Worm (Caenorhabditis elegans): ENCODE measurements around the gene C08B11.9.

Gene C08B11.9

ce11 chrII:8047264-8047663 lies 9.3 kb upstream of the C08B11.9 start, which contains the start of gene apn-1:
TSS of gene apn-1 (plus strand) at chrII:8047564.
- TF ChIP-seq ceh-22 (tag; optimal IDR thresholded peaks at IDR 0.05) (no peak), ceh-45 (GFP tag; IDR thresholded peaks at IDR 0.05) (no peak), ceh-14 (tag; optimal IDR thresholded peaks at IDR 0.05) (no peak), dve-1 (tag; optimal IDR thresholded peaks at IDR 0.05) (no peak), che-1 (tag; optimal IDR thresholded peaks at IDR 0.05) (no peak), hlh-6 (tag; optimal IDR thresholded peaks at IDR 0.05) (no peak), hlh-15 (tag; optimal IDR thresholded peaks at IDR 0.05) (no peak), rnt-1 (tag; optimal IDR thresholded peaks at IDR 0.05) (no peak), elt-4 (tag; optimal IDR thresholded peaks at IDR 0.05) (no peak), pat-9 (tag; optimal IDR thresholded peaks at IDR 0.05) (no peak), ceh-34 (tag; optimal IDR thresholded peaks at IDR 0.05) (no peak), K02D7.2 (tag; optimal IDR thresholded peaks at IDR 0.05) (no peak), nfya-1 (tag; optimal IDR thresholded peaks at IDR 0.05) (no peak), ceh-30 (tag; optimal IDR thresholded peaks at IDR 0.05) (no peak), pha-2 (tag; optimal IDR thresholded peaks at IDR 0.05) (no peak), unc-42 (tag; optimal IDR thresholded peaks at IDR 0.05) (no peak), unc-86 (tag; optimal IDR thresholded peaks at IDR 0.05) (no peak), nhr-11 (tag; optimal IDR thresholded peaks at IDR 0.05) (no peak), gmeb-2 (tag; optimal IDR thresholded peaks at IDR 0.05) (no peak)

DNA sequence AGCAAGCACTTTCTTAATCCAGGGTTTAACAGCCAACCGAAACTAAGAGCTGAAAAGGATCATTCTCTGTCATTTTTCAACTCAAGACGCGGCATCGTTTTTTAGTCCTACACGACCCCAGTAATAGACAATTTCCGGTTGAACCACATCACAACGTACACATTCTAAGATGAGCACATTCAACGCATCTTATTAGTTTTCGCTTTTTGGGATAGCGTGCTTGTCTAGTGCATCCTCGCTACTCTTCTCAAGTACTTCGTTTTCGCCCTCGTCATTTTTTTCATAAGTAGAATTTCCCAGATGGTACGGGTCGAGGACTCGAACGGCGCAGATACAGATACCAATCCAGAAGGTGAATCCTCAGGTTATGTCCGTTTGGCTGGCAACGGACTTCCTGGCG lies 4.3 kb upstream of the C08B11.9 start, which contains the start of gene T05H10.1:
TSS of gene T05H10.1 (plus strand) at position 301 of the 400 bp plus-strand sequence.
- TF ChIP-seq ceh-18 (tag; optimal IDR thresholded peaks at IDR 0.05) (no peak), rnt-1 (tag; optimal IDR thresholded peaks at IDR 0.05) (no peak), hlh-30 (tag; optimal IDR thresholded peaks at IDR 0.05; ENCODE audit: insufficient read depth) (no peak), ama-1 (optimal IDR thresholded peaks at IDR 0.05) (no peak), hlh-8 (tag; optimal IDR thresholded peaks at IDR 0.05) (no peak), unc-42 (tag; optimal IDR thresholded peaks at IDR 0.05) (no peak), tbx-2 (tag; optimal IDR thresholded peaks at IDR 0.05) (no peak), hlh-6 (tag; optimal IDR thresholded peaks at IDR 0.05) (no peak)

- TF ChIP-seq nhr-232 (tag; optimal IDR thresholded peaks at IDR 0.05) (no peak), unc-42 (tag; optimal IDR thresholded peaks at IDR 0.05) (peak; percentile 80)
Observed at ce11 chrII:8041642-8042041, 3.7 kb upstream of the C08B11.9 start.

- TF ChIP-seq ceh-31 (tag; optimal IDR thresholded peaks at IDR 0.05) (peak; percentile 84), pag-3 (tag; optimal IDR thresholded peaks at IDR 0.05; ENCODE audit: borderline replicate concordance) (no peak), ceh-34 (tag; optimal IDR thresholded peaks at IDR 0.05) (no peak), fkh-6 (tag; optimal IDR thresholded peaks at IDR 0.05) (no peak), sox-2 (GFP tag; IDR thresholded peaks at IDR 0.05) (no peak), ceh-6 (GFP tag; optimal IDR thresholded peaks at IDR 0.05) (no peak), zip-5 (tag; optimal IDR thresholded peaks at IDR 0.05) (peak; percentile 65), gmeb-2 (tag; optimal IDR thresholded peaks at IDR 0.05) (no peak), K02D7.2 (tag; optimal IDR thresholded peaks at IDR 0.05) (no peak), T23F11.4 (GFP tag; optimal IDR thresholded peaks at IDR 0.05) (no peak), Y22D7AL.16 (tag; optimal IDR thresholded peaks at IDR 0.05) (no peak), hlh-13 (GFP tag; optimal IDR thresholded peaks at IDR 0.05) (no peak), tbx-7 (tag; optimal IDR thresholded peaks at IDR 0.05) (peak; percentile 42), odd-2 (tag; optimal IDR thresholded peaks at IDR 0.05) (no peak), ceh-22 (tag; optimal IDR thresholded peaks at IDR 0.05) (no peak), ceh-14 (tag; optimal IDR thresholded peaks at IDR 0.05) (peak; percentile 5), elt-2 (tag; optimal IDR thresholded peaks at IDR 0.05) (peak; percentile 35), hlh-6 (tag; optimal IDR thresholded peaks at IDR 0.05) (no peak), ceh-2 (tag; optimal IDR thresholded peaks at IDR 0.05) (peak; percentile 70), sox-4 (tag; optimal IDR thresholded peaks at IDR 0.05) (no peak), C08G9.2 (tag; optimal IDR thresholded peaks at IDR 0.05) (peak; percentile 67), ets-4 (tag; optimal IDR thresholded peaks at IDR 0.05) (no peak), lin-11 (tag; optimal IDR thresholded peaks at IDR 0.05) (no peak), C38D4.7 (GFP tag; optimal IDR thresholded peaks at IDR 0.05) (no peak), unc-86 (tag; optimal IDR thresholded peaks at IDR 0.05) (no peak), pax-1 (tag; optimal IDR thresholded peaks at IDR 0.05) (no peak), fkh-10 (GFP tag; optimal IDR thresholded peaks at IDR 0.05) (no peak), tbx-2 (tag; optimal IDR thresholded peaks at IDR 0.05) (peak; percentile 48), hlh-8 (tag; optimal IDR thresholded peaks at IDR 0.05) (peak; percentile 2), che-1 (tag; optimal IDR thresholded peaks at IDR 0.05) (no peak), unc-3 (GFP tag; conservative IDR thresholded peaks at IDR 0.05) (no peak), unc-3 (tag; optimal IDR thresholded peaks at IDR 0.05) (no peak)
Observed at ce11 chrII:8039416-8039815, 1.4 kb upstream of the C08B11.9 start, which contains the start of the genes ubh-4 and algn-6. TSS of gene ubh-4 (minus strand) at chrII:8039597. TSS of gene algn-6 (plus strand) at chrII:8039802.
